Worm (Caenorhabditis elegans) whole organism, late embryonic: ENCODE measurements around the gene dylt-3.

Source experiments
- ama-1 ChIP-seq: fragments of 150-350 bp; optimal IDR thresholded peaks from 2 replicates; lab custom pipeline; 2014
- ceh-18 ChIP-seq: sonication (generic microtip); optimal IDR thresholded peaks from 2 replicates; lab custom pipeline; 2016; ENCODE audit warnings: missing genetic modification characterization, missing compliant biosample characterization
- ceh-2 ChIP-seq: sonication (generic microtip); optimal IDR thresholded peaks from 2 replicates; lab custom pipeline; 2016; ENCODE audit warnings: missing genotype, missing genetic modification characterization, missing compliant biosample characterization
- ceh-48 ChIP-seq: sonication (generic microtip); optimal IDR thresholded peaks from 2 replicates; lab custom pipeline; 2016; ENCODE audit warnings: missing genetic modification characterization, inconsistent platforms, missing compliant biosample characterization
- ceh-6 ChIP-seq: fragments of 200-800 bp; sonication (Bioruptor generic); optimal IDR thresholded peaks from 2 replicates; lab custom pipeline; 2018; ENCODE audit warnings: mild to moderate bottlenecking, missing genetic modification characterization, missing compliant biosample characterization
- hlh-30 ChIP-seq: sonication (generic microtip); optimal IDR thresholded peaks from 2 replicates; lab custom pipeline; 2017; ENCODE audit warnings: antibody characterized with exemption, missing genetic modification characterization, missing compliant biosample characterization; ENCODE audit not compliant: insufficient read depth
- lin-11 ChIP-seq: fragments of 200-800 bp; sonication (Bioruptor generic); optimal IDR thresholded peaks from 2 replicates; lab custom pipeline; 2018; ENCODE audit warnings: mild to moderate bottlenecking, missing genetic modification characterization, missing compliant biosample characterization
- pha-2 ChIP-seq: sonication (generic microtip); optimal IDR thresholded peaks from 2 replicates; lab custom pipeline; 2017; ENCODE audit warnings: mild to moderate bottlenecking, missing genetic modification characterization, missing compliant biosample characterization
- pha-4 ChIP-seq: fragments of 150-350 bp; optimal IDR thresholded peaks from 2 replicates; lab custom pipeline; 2018; ENCODE audit warnings: missing biosample characterization, missing genetic modification reagents, missing genetic modification characterization
- pros-1 ChIP-seq: fragments of 150-350 bp; optimal IDR thresholded peaks from 2 replicates; lab custom pipeline; 2014; ENCODE audit warnings: missing biosample characterization, missing genetic modification reagents, missing genetic modification characterization
- rnt-1 ChIP-seq: sonication (generic microtip); optimal IDR thresholded peaks from 2 replicates; lab custom pipeline; 2016; ENCODE audit warnings: missing genetic modification characterization, missing compliant biosample characterization
- sox-4 ChIP-seq: sonication (generic microtip); optimal IDR thresholded peaks from 2 replicates; lab custom pipeline; 2017; ENCODE audit warnings: mild to moderate bottlenecking, missing genetic modification characterization, inconsistent platforms, missing compliant biosample characterization
- ttx-3 ChIP-seq: sonication (generic microtip); optimal IDR thresholded peaks from 2 replicates; lab custom pipeline; 2016; ENCODE audit warnings: missing genetic modification reagents, missing genetic modification characterization, missing compliant biosample characterization
- unc-55 ChIP-seq: sonication (generic microtip); optimal IDR thresholded peaks from 2 replicates; lab custom pipeline; 2017; ENCODE audit warnings: missing biosample characterization, missing genetic modification reagents, missing genetic modification characterization

DNA sequence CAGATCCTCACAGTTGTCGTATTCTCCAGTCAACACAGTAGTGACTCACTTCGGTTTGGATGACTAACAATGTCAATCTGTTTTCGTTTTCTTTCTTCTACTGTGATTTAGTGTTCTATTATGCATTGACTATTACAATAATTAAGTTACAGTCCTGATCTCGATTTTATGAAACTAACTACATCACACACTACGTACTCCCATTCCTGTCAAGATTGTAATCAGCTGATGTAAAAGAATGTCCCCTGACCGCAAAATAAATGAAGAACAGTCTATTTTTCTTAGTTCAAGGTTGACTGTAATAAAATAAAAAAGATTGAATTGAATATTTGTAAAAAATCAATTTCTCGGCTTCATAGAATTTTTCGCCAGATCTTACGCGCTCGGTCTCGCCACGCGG lies 43.8 kb downstream of the dylt-3 start:
- TF ChIP-seq ceh-2 (tag; lab: Kevin White, UChicago) (no peak), pros-1 (no peak), unc-55 (GFP tag; lab: Kevin White, UChicago) (no peak), pha-2 (tag; lab: Kevin White, UChicago) (no peak), ceh-18 (tag; lab: Kevin White, UChicago) (no peak), rnt-1 (tag; lab: Kevin White, UChicago) (no peak), ceh-48 (no peak), lin-11 (tag; lab: Kevin White, UChicago) (no peak), ama-1 (lab: Kevin White, UChicago) (no peak), ttx-3 (tag; lab: Kevin White, UChicago) (no peak), hlh-30 (tag; lab: Kevin White, UChicago) (no peak), ceh-6 (GFP tag; lab: Kevin White, UChicago) (no peak), pha-4 (tag; lab: Kevin White, UChicago) (no peak), sox-4 (tag; lab: Kevin White, UChicago) (no peak)
